Worm (Caenorhabditis elegans) whole organism, early embryonic: Measurements from ENCODE around the gene abf-5.

Experiments
- B0310.2 ChIP-seq: sonication (generic microtip); optimal IDR thresholded peaks from 2 replicates; lab custom pipeline; 2016; ENCODE audit warnings: mild to moderate bottlenecking, missing genetic modification characterization, missing compliant biosample characterization
- F13C5.2 ChIP-seq: sonication (generic microtip); optimal IDR thresholded peaks from 2 replicates; lab custom pipeline; 2017; ENCODE audit warnings: mild to moderate bottlenecking, missing genetic modification characterization, inconsistent platforms, missing compliant biosample characterization
- aly-1 ChIP-seq: sonication (generic microtip); optimal IDR thresholded peaks from 2 replicates; lab custom pipeline; 2016; ENCODE audit warnings: missing genetic modification characterization, missing compliant biosample characterization
- ama-1 ChIP-seq: fragments of 150-350 bp; optimal IDR thresholded peaks from 2 replicates; lab custom pipeline; 2014
- ceh-13 ChIP-seq: fragments of 200-800 bp; sonication (Bioruptor generic); optimal IDR thresholded peaks from 2 replicates; lab custom pipeline; 2018; ENCODE audit warnings: mild to moderate bottlenecking, missing genetic modification characterization, missing compliant biosample characterization
- ceh-36 ChIP-seq: sonication (generic microtip); optimal IDR thresholded peaks from 2 replicates; lab custom pipeline; 2016; ENCODE audit warnings: missing genetic modification characterization, inconsistent platforms, missing compliant biosample characterization
- ets-7 ChIP-seq: sonication (generic microtip); optimal IDR thresholded peaks from 2 replicates; lab custom pipeline; 2016; ENCODE audit warnings: missing genotype, missing genetic modification characterization, missing compliant biosample characterization
- flt-1 ChIP-seq: fragments of 200-800 bp; sonication (Bioruptor generic); IDR thresholded peaks from 2 replicates; pipeline ENCODE4 v1.3.6; 2022; ENCODE audit warnings: missing genetic modification characterization, missing compliant biosample characterization
- hmbx-1 ChIP-seq: sonication (generic microtip); optimal IDR thresholded peaks from 2 replicates; lab custom pipeline; 2016; ENCODE audit warnings: mild to moderate bottlenecking, missing genetic modification characterization, missing compliant biosample characterization
- hmg-4 ChIP-seq: fragments of 200-800 bp; sonication (Bioruptor generic); optimal IDR thresholded peaks from 2 replicates; lab custom pipeline; 2018; ENCODE audit warnings: mild to moderate bottlenecking, missing genetic modification characterization, missing compliant biosample characterization
- hnd-1 ChIP-seq: sonication (generic microtip); optimal IDR thresholded peaks from 2 replicates; lab custom pipeline; 2016; ENCODE audit warnings: missing genetic modification characterization, missing compliant biosample characterization
- pes-1 ChIP-seq: fragments of 200-800 bp; sonication (Bioruptor generic); IDR thresholded peaks from 2 replicates; pipeline ENCODE4 v1.3.6; 2022; ENCODE audit warnings: missing genetic modification reagents, missing genetic modification characterization, missing compliant biosample characterization
- scrt-1 ChIP-seq: fragments of 200-800 bp; sonication (Bioruptor generic); IDR thresholded peaks from 2 replicates; pipeline ENCODE4 v1.3.6; 2022; ENCODE audit warnings: missing genetic modification characterization, missing compliant biosample characterization
- sea-1 ChIP-seq: fragments of 200-800 bp; sonication (Bioruptor generic); conservative IDR thresholded peaks from 2 replicates; pipeline ENCODE4 v1.3.6; 2022; ENCODE audit warnings: missing genetic modification characterization, missing compliant biosample characterization
- tbx-11 ChIP-seq: fragments of 200-800 bp; sonication (Bioruptor generic); IDR thresholded peaks from 2 replicates; pipeline ENCODE4 v1.3.6; 2022; ENCODE audit warnings: missing genetic modification characterization, missing compliant biosample characterization
- tbx-37 ChIP-seq: fragments of 200-800 bp; sonication (Bioruptor generic); conservative IDR thresholded peaks from 2 replicates; pipeline ENCODE4 v1.3.6; 2022; ENCODE audit warnings: missing genetic modification reagents, missing genetic modification characterization, missing compliant biosample characterization
- tra-4 ChIP-seq: sonication (generic microtip); optimal IDR thresholded peaks from 2 replicates; lab custom pipeline; 2017; ENCODE audit warnings: missing genetic modification characterization, missing compliant biosample characterization

abf-5 gene

ce11 chrX:12813539-12813938 is 20.9 kb downstream of the abf-5 start, which contains the start of gene gei-3:
gei-3 (minus strand) TSS chrX:12813639.
- TF ChIP-seq aly-1 (tag; lab: Kevin White, UChicago) (no peak), tbx-37 (GFP tag; lab: Robert Waterston, UW) (no peak), F13C5.2 (no peak), ets-7 (tag; lab: Kevin White, UChicago) (no peak), scrt-1 (no peak), tbx-11 (GFP tag; lab: Robert Waterston, UW) (no peak), B0310.2 (no peak), ceh-36 (tag; lab: Kevin White, UChicago) (no peak), ama-1 (no peak), sea-1 (GFP tag; lab: Robert Waterston, UW) (no peak), ceh-13 (GFP tag; lab: Kevin White, UChicago) (no peak), hmbx-1 (tag; lab: Kevin White, UChicago) (no peak), pes-1 (no peak)

ce11 chrX:12815367-12815766 is 22.7 kb downstream of the abf-5 start:
- TF ChIP-seq B0310.2 (no peak), tbx-37 (GFP tag; lab: Robert Waterston, UW) (no peak), hnd-1 (no peak), F13C5.2 (no peak), tbx-11 (GFP tag; lab: Robert Waterston, UW) (no peak), pes-1 (no peak), flt-1 (GFP tag; lab: Robert Waterston, UW) (no peak), tra-4 (tag; lab: Kevin White, UChicago) (no peak), ets-7 (tag; lab: Kevin White, UChicago) (no peak), hmg-4 (GFP tag; lab: Kevin White, UChicago) (no peak)

- no peak for TF ChIP-seq ets-7 (tag; lab: Kevin White, UChicago)
- no peak for TF ChIP-seq ceh-36 (tag; lab: Kevin White, UChicago)
- TF ChIP-seq hnd-1, result no peak
- TF ChIP-seq ama-1, result no peak
- TF ChIP-seq F13C5.2, result no peak
- no peak for TF ChIP-seq tbx-11 (GFP tag; lab: Robert Waterston, UW)
- no peak for TF ChIP-seq hmg-4 (GFP tag; lab: Kevin White, UChicago)
- TF ChIP-seq scrt-1, result no peak
- TF ChIP-seq tbx-37 (GFP tag; lab: Robert Waterston, UW), result no peak
- no peak for TF ChIP-seq pes-1
- no peak for TF ChIP-seq sea-1 (GFP tag; lab: Robert Waterston, UW)
- no peak for TF ChIP-seq ceh-13 (GFP tag; lab: Kevin White, UChicago)
- no peak for TF ChIP-seq aly-1 (tag; lab: Kevin White, UChicago)
- TF ChIP-seq flt-1 (GFP tag; lab: Robert Waterston, UW), result no peak
- TF ChIP-seq tra-4 (tag; lab: Kevin White, UChicago), result no peak
- TF ChIP-seq B0310.2, result no peak
- no peak for TF ChIP-seq hmbx-1 (tag; lab: Kevin White, UChicago)
Measured at ce11 chrX:12818768-12819167, 26.1 kb downstream of the abf-5 start.

- TF ChIP-seq tbx-11 (GFP tag; lab: Robert Waterston, UW), result no peak
- TF ChIP-seq F13C5.2, result no peak
- no peak for TF ChIP-seq aly-1 (tag; lab: Kevin White, UChicago)
- TF ChIP-seq ets-7 (tag; lab: Kevin White, UChicago), result no peak
- TF ChIP-seq hmbx-1 (tag; lab: Kevin White, UChicago), result no peak
Measured at ce11 chrX:12819512-12819911, 26.9 kb downstream of the abf-5 start.

- TF ChIP-seq tra-4 (tag; lab: Kevin White, UChicago) (no peak), hnd-1 (no peak), scrt-1 (no peak), ceh-36 (tag; lab: Kevin White, UChicago) (no peak)
Measured at ce11 chrX:12825174-12825573, 32.5 kb downstream of the abf-5 start.

ce11 chrX:12826782-12827181 is 34.1 kb downstream of the abf-5 start:
- TF ChIP-seq B0310.2, result no peak
- no peak for TF ChIP-seq pes-1
- no peak for TF ChIP-seq F13C5.2
- TF ChIP-seq tbx-37 (GFP tag; lab: Robert Waterston, UW), result no peak
- TF ChIP-seq scrt-1, result no peak
- no peak for TF ChIP-seq hmbx-1 (tag; lab: Kevin White, UChicago)
- TF ChIP-seq hmg-4 (GFP tag; lab: Kevin White, UChicago), result no peak
- no peak for TF ChIP-seq ceh-36 (tag; lab: Kevin White, UChicago)
- TF ChIP-seq tra-4 (tag; lab: Kevin White, UChicago), result no peak
- no peak for TF ChIP-seq flt-1 (GFP tag; lab: Robert Waterston, UW)

ce11 chrX:12827741-12828408 is 35.2 kb downstream of the abf-5 start:
- TF ChIP-seq ceh-13 (GFP tag; lab: Kevin White, UChicago) (no peak), B0310.2 (no peak), ets-7 (tag; lab: Kevin White, UChicago) (no peak), hnd-1 (no peak), hmbx-1 (tag; lab: Kevin White, UChicago) (no peak), tbx-11 (GFP tag; lab: Robert Waterston, UW) (no peak), ceh-36 (tag; lab: Kevin White, UChicago) (no peak), hmg-4 (GFP tag; lab: Kevin White, UChicago) (no peak), F13C5.2 (no peak)

ce11 chrX:12829055-12829454 is 36.4 kb downstream of the abf-5 start:
- no peak for TF ChIP-seq aly-1 (tag; lab: Kevin White, UChicago)
- no peak for TF ChIP-seq ets-7 (tag; lab: Kevin White, UChicago)
- no peak for TF ChIP-seq hnd-1
- no peak for TF ChIP-seq sea-1 (GFP tag; lab: Robert Waterston, UW)
- TF ChIP-seq flt-1 (GFP tag; lab: Robert Waterston, UW), result no peak
- no peak for TF ChIP-seq scrt-1
- no peak for TF ChIP-seq tbx-37 (GFP tag; lab: Robert Waterston, UW)
- no peak for TF ChIP-seq pes-1
- no peak for TF ChIP-seq ceh-13 (GFP tag; lab: Kevin White, UChicago)
- TF ChIP-seq F13C5.2, result no peak
- TF ChIP-seq ama-1, result no peak
- no peak for TF ChIP-seq hmg-4 (GFP tag; lab: Kevin White, UChicago)
- no peak for TF ChIP-seq tra-4 (tag; lab: Kevin White, UChicago)
- TF ChIP-seq tbx-11 (GFP tag; lab: Robert Waterston, UW), result no peak
- TF ChIP-seq ceh-36 (tag; lab: Kevin White, UChicago), result no peak
